Worm (Caenorhabditis elegans) whole organism, L1 larva: ENCODE measurements around the gene mrck-1.
A peak's percentile ranks its signal among the peaks of the same experiment; 100 is the strongest.

Experiments used
- C04F5.9 ChIP-seq: sonication (generic microtip); optimal IDR thresholded peaks from 2 replicates; lab custom pipeline; 2016; ENCODE audit warnings: missing genetic modification characterization, missing compliant biosample characterization
- aly-2 ChIP-seq: fragments of 150-350 bp; optimal IDR thresholded peaks from 2 replicates; lab custom pipeline; 2014; ENCODE audit warnings: missing biosample characterization, missing genetic modification characterization
- blmp-1 ChIP-seq: fragments of 150-350 bp; optimal IDR thresholded peaks from 2 replicates; lab custom pipeline; 2014; ENCODE audit warnings: missing biosample characterization, missing genetic modification characterization
- ceh-63 ChIP-seq: fragments of 200-800 bp; sonication (Bioruptor generic); optimal IDR thresholded peaks from 2 replicates; lab custom pipeline; 2018; ENCODE audit warnings: mild to moderate bottlenecking, missing genetic modification characterization, missing compliant biosample characterization
- ceh-8 ChIP-seq: fragments of 200-800 bp; sonication (Bioruptor generic); optimal IDR thresholded peaks from 2 replicates; lab custom pipeline; 2018; ENCODE audit warnings: mild to moderate bottlenecking, missing genetic modification characterization, moderate library complexity, missing compliant biosample characterization
- ceh-82 ChIP-seq, 3 experiments: fragments of 150-350 bp in 1 of 3; sonication (generic microtip) in 2 of 3; optimal IDR thresholded peaks; 2 replicates each; lab custom pipeline; 2014 to 2017; ENCODE audit warnings: missing biosample characterization in 3 of 3, missing genetic modification characterization in 3 of 3
- ceh-88 ChIP-seq: fragments of 200-800 bp; sonication (Bioruptor generic); IDR thresholded peaks from 2 replicates; pipeline ENCODE4 v1.3.6; 2022; ENCODE audit warnings: missing genetic modification characterization, missing compliant biosample characterization
- ceh-90 ChIP-seq: sonication (generic microtip); optimal IDR thresholded peaks from 2 replicates; lab custom pipeline; 2016; ENCODE audit warnings: missing genetic modification characterization, missing compliant biosample characterization
- ces-1 ChIP-seq: fragments of 150-350 bp; optimal IDR thresholded peaks from 2 replicates; lab custom pipeline; 2014; ENCODE audit warnings: missing biosample characterization, missing genetic modification reagents, missing genetic modification characterization
- dpl-1 ChIP-seq, 3 experiments: fragments of 150-350 bp in 2 of 3; sonication (generic microtip) in 1 of 3; optimal IDR thresholded peaks; 2 replicates each; lab custom pipeline; 2014 to 2017; ENCODE audit warnings: missing biosample characterization in 3 of 3, missing genetic modification characterization in 3 of 3, missing genetic modification reagents in 3 of 3
- dsc-1 ChIP-seq: sonication (generic microtip); optimal IDR thresholded peaks from 2 replicates; lab custom pipeline; 2016; ENCODE audit warnings: mild to moderate bottlenecking, missing genetic modification characterization, missing compliant biosample characterization
- efl-1 ChIP-seq, 4 experiments: fragments of 150-350 bp; optimal IDR thresholded peaks in 3 of 4; peaks in 1 of 4; 1 replicate in 1 of 4; 2 replicates in 3 of 4; lab custom pipeline; 2014; ENCODE audit warnings: missing biosample characterization in 2 of 4, missing genetic modification characterization in 2 of 4, missing genetic modification reagents in 2 of 4
- elt-3 ChIP-seq, 6 experiments: fragments of 150-350 bp in 1 of 6; sonication (generic microtip); optimal IDR thresholded peaks; 2 replicates each; lab custom pipeline; 2017 to 2018; ENCODE audit warnings: missing biosample characterization in 6 of 6, missing genetic modification characterization in 6 of 6, inconsistent platforms in 1 of 6
- ets-5 ChIP-seq: fragments of 200-800 bp; sonication (Bioruptor generic); IDR thresholded peaks from 2 replicates; pipeline ENCODE4 v1.3.6; 2022; ENCODE audit warnings: missing genetic modification characterization, missing compliant biosample characterization
- fkh-10 ChIP-seq: sonication (generic microtip); optimal IDR thresholded peaks from 2 replicates; lab custom pipeline; 2017; ENCODE audit warnings: missing biosample characterization, missing genetic modification reagents, missing genetic modification characterization
- fkh-4 ChIP-seq: sonication (generic microtip); optimal IDR thresholded peaks from 2 replicates; lab custom pipeline; 2016; ENCODE audit warnings: missing compliant biosample characterization, missing genetic modification characterization, borderline replicate concordance
- fkh-8 ChIP-seq: sonication (generic microtip); optimal IDR thresholded peaks from 2 replicates; lab custom pipeline; 2016; ENCODE audit warnings: mild to moderate bottlenecking, missing genetic modification characterization, missing compliant biosample characterization
- fos-1 ChIP-seq: fragments of 150-350 bp; optimal IDR thresholded peaks from 2 replicates; lab custom pipeline; 2014; ENCODE audit warnings: missing biosample characterization, missing genetic modification characterization
- grh-1 ChIP-seq: fragments of 200-800 bp; sonication (Bioruptor generic); IDR thresholded peaks from 2 replicates; pipeline ENCODE4 v1.3.6; 2022; ENCODE audit warnings: missing genetic modification reagents, missing genetic modification characterization, missing compliant biosample characterization
- hlh-4 ChIP-seq: sonication (generic microtip); optimal IDR thresholded peaks from 2 replicates; lab custom pipeline; 2016; ENCODE audit warnings: mild to moderate bottlenecking, missing genetic modification characterization, missing compliant biosample characterization
- hpl-2 ChIP-seq: fragments of 150-350 bp; optimal IDR thresholded peaks from 2 replicates; lab custom pipeline; 2014; ENCODE audit warnings: missing biosample characterization, missing genetic modification reagents, missing genetic modification characterization
- irx-1 ChIP-seq: sonication (generic microtip); optimal IDR thresholded peaks from 2 replicates; lab custom pipeline; 2016; ENCODE audit warnings: missing genetic modification characterization, missing compliant biosample characterization
- isw-1 ChIP-seq: fragments of 200-800 bp; sonication (Bioruptor generic); IDR thresholded peaks from 2 replicates; pipeline ENCODE4 v1.3.6; 2022; ENCODE audit warnings: missing genetic modification characterization, missing compliant biosample characterization
- jun-1 ChIP-seq: fragments of 150-350 bp; optimal IDR thresholded peaks from 2 replicates; lab custom pipeline; 2014; ENCODE audit warnings: missing biosample characterization, missing genetic modification reagents, missing genetic modification characterization
- lin-13 ChIP-seq: fragments of 150-350 bp; optimal IDR thresholded peaks from 2 replicates; lab custom pipeline; 2014; ENCODE audit warnings: missing biosample characterization, missing genetic modification reagents, missing genetic modification characterization
- lin-14 ChIP-seq: fragments of 200-800 bp; sonication (Bioruptor generic); optimal IDR thresholded peaks from 2 replicates; lab custom pipeline; 2018; ENCODE audit warnings: mild to moderate bottlenecking, missing genetic modification characterization, moderate library complexity, missing compliant biosample characterization
- lin-35 ChIP-seq, 2 experiments: fragments of 150-350 bp; optimal IDR thresholded peaks; 2 replicates each; lab custom pipeline; 2014; ENCODE audit warnings: missing biosample characterization in 2 of 2, missing genetic modification characterization in 2 of 2, missing genetic modification reagents in 2 of 2
- lir-3 ChIP-seq: sonication (generic microtip); optimal IDR thresholded peaks from 2 replicates; lab custom pipeline; 2016; ENCODE audit warnings: mild to moderate bottlenecking, missing genetic modification characterization, moderate library complexity, missing compliant biosample characterization; ENCODE audit not compliant: poor library complexity
- lsy-2 ChIP-seq, 2 experiments: fragments of 150-350 bp; optimal IDR thresholded peaks; 2 replicates each; lab custom pipeline; 2014; ENCODE audit warnings: missing biosample characterization in 2 of 2, missing genetic modification characterization in 2 of 2
- mab-9 ChIP-seq: fragments of 200-800 bp; sonication (Bioruptor generic); IDR thresholded peaks from 2 replicates; pipeline ENCODE4 v1.3.6; 2022; ENCODE audit warnings: missing genetic modification reagents, missing genetic modification characterization, missing compliant biosample characterization
- mdl-1 ChIP-seq, 2 experiments: fragments of 150-350 bp; optimal IDR thresholded peaks; 2 replicates each; lab custom pipeline; 2014 to 2017; ENCODE audit warnings: missing biosample characterization in 2 of 2, missing genetic modification characterization in 2 of 2, inconsistent platforms in 1 of 2
- mef-2 ChIP-seq: fragments of 150-350 bp; optimal IDR thresholded peaks from 2 replicates; lab custom pipeline; 2014; ENCODE audit warnings: missing biosample characterization, missing genetic modification characterization
- mep-1 ChIP-seq: fragments of 150-350 bp; optimal IDR thresholded peaks from 2 replicates; lab custom pipeline; 2014; ENCODE audit warnings: missing biosample characterization, missing genetic modification characterization
- nhr-12 ChIP-seq: sonication (generic microtip); optimal IDR thresholded peaks from 2 replicates; lab custom pipeline; 2017; ENCODE audit warnings: missing biosample characterization, missing genetic modification characterization
- nhr-19 ChIP-seq: fragments of 200-800 bp; sonication (Bioruptor generic); conservative IDR thresholded peaks from 2 replicates; pipeline ENCODE4 v1.3.6; 2022; ENCODE audit warnings: missing genetic modification characterization, missing compliant biosample characterization
- nhr-20 ChIP-seq: sonication (generic microtip); optimal IDR thresholded peaks from 2 replicates; lab custom pipeline; 2016; ENCODE audit warnings: mild to moderate bottlenecking, missing genetic modification characterization, missing compliant biosample characterization
- nhr-28 ChIP-seq: fragments of 150-350 bp; optimal IDR thresholded peaks from 2 replicates; lab custom pipeline; 2014; ENCODE audit warnings: missing biosample characterization, missing genetic modification characterization
- nhr-47 ChIP-seq: sonication (generic microtip); optimal IDR thresholded peaks from 2 replicates; lab custom pipeline; 2016; ENCODE audit warnings: mild to moderate bottlenecking, missing genetic modification characterization, moderate library complexity, missing compliant biosample characterization
- nhr-71 ChIP-seq: sonication (generic microtip); optimal IDR thresholded peaks from 2 replicates; lab custom pipeline; 2016; ENCODE audit warnings: mild to moderate bottlenecking, missing genetic modification characterization, moderate library complexity, missing compliant biosample characterization
- nhr-85 ChIP-seq: sonication (generic microtip); peaks from one replicate; lab custom pipeline; 2016; ENCODE audit warnings: missing genetic modification characterization, inconsistent platforms, missing compliant biosample characterization
- nhr-90 ChIP-seq: sonication (generic microtip); optimal IDR thresholded peaks from 2 replicates; lab custom pipeline; 2016; ENCODE audit warnings: mild to moderate bottlenecking, missing genetic modification characterization, missing compliant biosample characterization; ENCODE audit not compliant: poor library complexity
- pag-3 ChIP-seq: sonication (generic microtip); optimal IDR thresholded peaks from 2 replicates; lab custom pipeline; 2017; ENCODE audit warnings: missing genetic modification characterization, mild to moderate bottlenecking, missing compliant biosample characterization, antibody characterized with exemption, borderline replicate concordance; ENCODE audit not compliant: insufficient read depth
- pax-3 ChIP-seq: fragments of 200-800 bp; sonication (Bioruptor generic); optimal IDR thresholded peaks from 2 replicates; lab custom pipeline; 2018; ENCODE audit warnings: mild to moderate bottlenecking, missing genetic modification characterization, moderate library complexity, missing compliant biosample characterization
- pqm-1 ChIP-seq: sonication (generic microtip); optimal IDR thresholded peaks from 3 replicates; lab custom pipeline; 2017; ENCODE audit warnings: missing biosample characterization, missing genetic modification characterization
- rnt-1 ChIP-seq: sonication (generic microtip); optimal IDR thresholded peaks from 2 replicates; lab custom pipeline; 2016; ENCODE audit warnings: mild to moderate bottlenecking, missing genetic modification characterization, moderate library complexity, missing compliant biosample characterization
- snu-23 ChIP-seq: sonication (generic microtip); optimal IDR thresholded peaks from 2 replicates; lab custom pipeline; 2016; ENCODE audit warnings: missing genetic modification characterization, missing compliant biosample characterization
- sptf-1 ChIP-seq: fragments of 150-350 bp; optimal IDR thresholded peaks from 2 replicates; lab custom pipeline; 2014; ENCODE audit warnings: missing biosample characterization, missing genetic modification characterization
- tbx-2 ChIP-seq: sonication (generic microtip); optimal IDR thresholded peaks from 2 replicates; lab custom pipeline; 2016; ENCODE audit warnings: missing genetic modification characterization, missing compliant biosample characterization
- unc-130 ChIP-seq: fragments of 150-350 bp; optimal IDR thresholded peaks from 2 replicates; lab custom pipeline; 2017; ENCODE audit warnings: missing biosample characterization, missing genetic modification characterization, inconsistent platforms
- unc-30 ChIP-seq: sonication (generic microtip); optimal IDR thresholded peaks from 2 replicates; lab custom pipeline; 2017; ENCODE audit warnings: missing biosample characterization, missing genetic modification characterization
- xbp-1 ChIP-seq: sonication (generic microtip); optimal IDR thresholded peaks from 2 replicates; lab custom pipeline; 2016; ENCODE audit warnings: missing genetic modification characterization, missing compliant biosample characterization
- zag-1 ChIP-seq: fragments of 150-350 bp; optimal IDR thresholded peaks from 2 replicates; lab custom pipeline; 2014; ENCODE audit warnings: missing biosample characterization, missing genetic modification characterization

The mrck-1 gene

DNA sequence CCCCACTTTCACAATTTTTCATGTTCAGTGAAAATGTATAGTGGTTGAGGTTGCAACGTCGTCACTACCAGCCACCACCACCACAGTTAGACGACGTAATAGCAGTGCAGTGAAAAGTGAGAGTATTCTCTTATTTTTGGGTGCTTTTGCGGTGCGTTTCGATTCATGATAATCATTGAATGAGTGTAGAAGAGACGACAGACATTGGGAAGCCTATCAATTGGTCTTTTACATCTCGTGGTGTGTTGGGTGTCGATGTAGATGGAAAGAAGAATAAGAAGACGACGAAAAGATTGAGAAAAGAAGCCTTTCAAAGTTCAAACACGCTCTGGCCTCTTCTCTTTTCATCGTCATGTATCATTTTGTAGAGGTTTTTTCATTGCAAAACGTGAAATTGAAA, 27.2 kb downstream of the mrck-1 start:
- TF ChIP-seq irx-1: no peak
- peak in 1 of 2 experiments; percentile 0 for TF ChIP-seq efl-1 (optimal IDR thresholded peaks at IDR 0.05; lab: Kevin White, UChicago)
- peak in 1 of 2 experiments; percentile 93 for TF ChIP-seq efl-1 (GFP tag; optimal IDR thresholded peaks at IDR 0.05 in 1 of 2; lab: Kevin White, UChicago)
- peak in 1 of 2 experiments; percentile 46 for TF ChIP-seq lsy-2 (tag; optimal IDR thresholded peaks at IDR 0.05; lab: Kevin White, UChicago)
- TF ChIP-seq lir-3 (tag; lab: Kevin White, UChicago): no peak
- peak; percentile 13 for TF ChIP-seq fkh-10
- TF ChIP-seq blmp-1 (tag; lab: Kevin White, UChicago): peak; percentile 95
- peak; percentile 55 for TF ChIP-seq grh-1 (GFP tag; lab: Robert Waterston, UW)
- TF ChIP-seq snu-23: peak; percentile 55
- TF ChIP-seq C04F5.9: no peak
- peak; percentile 17 for TF ChIP-seq fkh-8 (tag; lab: Kevin White, UChicago)
- no peak for TF ChIP-seq ceh-63 (GFP tag; lab: Kevin White, UChicago)
- no peak for TF ChIP-seq fos-1 (tag; lab: Kevin White, UChicago)
- no peak for TF ChIP-seq ceh-8 (GFP tag; lab: Kevin White, UChicago)
- TF ChIP-seq ceh-88: no peak
- TF ChIP-seq tbx-2 (tag; lab: Kevin White, UChicago): peak; percentile 38
- peak; percentile 34 for TF ChIP-seq nhr-90 (tag; lab: Kevin White, UChicago)
- no peak for TF ChIP-seq pag-3
- TF ChIP-seq mab-9 (GFP tag; lab: Robert Waterston, UW): no peak
- peak; percentile 75 for TF ChIP-seq nhr-71 (tag; lab: Kevin White, UChicago)
- no peak for TF ChIP-seq ces-1 (GFP tag; lab: Kevin White, UChicago)
- TF ChIP-seq nhr-85 (tag; lab: Kevin White, UChicago): peak; percentile 97
- no peak for TF ChIP-seq sptf-1 (tag; lab: Kevin White, UChicago)
- TF ChIP-seq fkh-4: no peak
- TF ChIP-seq ceh-90 (tag; lab: Kevin White, UChicago): no peak
- no peak for TF ChIP-seq nhr-28 (tag; lab: Kevin White, UChicago)
- TF ChIP-seq dpl-1 (GFP tag; optimal IDR thresholded peaks at IDR 0.05; lab: Kevin White, UChicago): no peak
- peak; percentile 75 for TF ChIP-seq lin-14
- peak; percentile 45 for TF ChIP-seq jun-1 (tag; lab: Kevin White, UChicago)
- TF ChIP-seq aly-2 (tag; lab: Kevin White, UChicago): no peak
- peak; percentile 19 for TF ChIP-seq mep-1
- peak; percentile 40 for TF ChIP-seq pax-3
- peak; percentile 84 for TF ChIP-seq nhr-20 (tag; lab: Kevin White, UChicago)
- TF ChIP-seq lin-13 (GFP tag; lab: Kevin White, UChicago): no peak
- peak; percentile 33 for TF ChIP-seq nhr-19 (GFP tag; lab: Robert Waterston, UW)
- TF ChIP-seq isw-1 (GFP tag; lab: Robert Waterston, UW): no peak
- no peak for TF ChIP-seq pqm-1 (tag; lab: Kevin White, UChicago)
- no peak for TF ChIP-seq unc-130
- TF ChIP-seq mdl-1 (tag; optimal IDR thresholded peaks at IDR 0.05; lab: Kevin White, UChicago): peak in 1 of 2 experiments; percentile 54
- TF ChIP-seq ets-5 (GFP tag; lab: Robert Waterston, UW): no peak
- peak; percentile 12 to 93 (median 72) for TF ChIP-seq elt-3 (tag; optimal IDR thresholded peaks at IDR 0.05; lab: Kevin White, UChicago)
- no peak for TF ChIP-seq hlh-4 (tag; lab: Kevin White, UChicago)
- TF ChIP-seq unc-30 (tag; lab: Kevin White, UChicago): no peak
- TF ChIP-seq nhr-12 (tag; lab: Kevin White, UChicago): no peak
- no peak for TF ChIP-seq mef-2 (tag; lab: Kevin White, UChicago)
- peak; percentile 53 for TF ChIP-seq nhr-47 (tag; lab: Kevin White, UChicago)
- no peak for TF ChIP-seq rnt-1 (tag; lab: Kevin White, UChicago)
- TF ChIP-seq xbp-1 (tag; lab: Kevin White, UChicago): peak; percentile 11
- no peak for TF ChIP-seq zag-1 (tag; lab: Kevin White, UChicago)
- TF ChIP-seq hpl-2 (GFP tag; lab: Kevin White, UChicago): no peak
- TF ChIP-seq ceh-82 (tag; optimal IDR thresholded peaks at IDR 0.05; lab: Kevin White, UChicago): no peak
- peak in 1 of 2 experiments; percentile 52 for TF ChIP-seq lin-35 (GFP tag; optimal IDR thresholded peaks at IDR 0.05; lab: Kevin White, UChicago)
- peak; percentile 43 for TF ChIP-seq dsc-1 (tag; lab: Kevin White, UChicago)
- TF ChIP-seq, all 84 proteins: peak for 23
